Worm (Caenorhabditis elegans) whole organism, L2 larva: ENCODE results near the gene F07F6.7.

Experiments used
- ama-1 ChIP-seq: fragments of 150-350 bp; optimal IDR thresholded peaks from 2 replicates; lab custom pipeline; 2018; ENCODE audit warnings: inconsistent platforms
- nhr-12 ChIP-seq: fragments of 150-350 bp; optimal IDR thresholded peaks from 2 replicates; lab custom pipeline; 2014; ENCODE audit warnings: missing biosample characterization, missing genetic modification characterization
- unc-55 ChIP-seq: fragments of 150-350 bp; sonication (generic microtip); optimal IDR thresholded peaks from 3 replicates; lab custom pipeline; 2014; ENCODE audit warnings: missing biosample characterization, missing genetic modification reagents, missing genetic modification characterization

ce11 chrII:5455650-5456355 is 32.1 kb upstream of the F07F6.7 start, which contains the start of gene daz-1:
- no peak for TF ChIP-seq ama-1 (lab: Kevin White, UChicago)
- no peak for TF ChIP-seq nhr-12 (tag; lab: Kevin White, UChicago)
- no peak for TF ChIP-seq unc-55 (GFP tag; lab: Kevin White, UChicago)
